Worm (Caenorhabditis elegans): ENCODE results near the gene paqr-2.

The paqr-2 gene

DNA sequence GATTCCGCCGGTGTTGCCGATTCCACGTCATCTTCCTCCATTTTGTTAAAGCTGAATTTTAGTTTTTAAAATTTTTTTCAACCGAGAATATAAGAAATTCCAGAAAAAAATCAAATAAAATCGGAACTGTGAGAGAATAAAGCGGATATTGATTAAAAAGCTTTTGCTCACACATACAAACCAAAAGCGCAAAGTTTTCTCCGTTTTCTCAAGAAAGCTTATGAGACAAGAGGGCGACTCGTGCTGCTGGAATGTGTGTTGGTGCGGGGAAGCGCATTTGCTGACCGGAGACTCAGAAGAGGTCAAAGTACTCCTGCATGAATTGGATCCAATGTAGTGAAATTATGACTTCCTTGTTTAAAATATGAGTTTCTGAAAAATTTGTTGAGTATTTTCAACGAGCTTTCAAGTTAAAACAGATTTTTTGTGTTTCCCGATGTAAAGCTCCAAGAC, at the start of gene paqr-2:
Gene paqr-2 (minus strand): TSS at position 51 of the 453 bp plus-strand sequence.
- TF ChIP-seq snpc-4 (tag; optimal IDR thresholded peaks at IDR 0.05), result no peak
- no peak for TF ChIP-seq ceh-16 (tag; optimal IDR thresholded peaks at IDR 0.05)
- no peak for TF ChIP-seq ztf-1 (GFP tag; conservative IDR thresholded peaks at IDR 0.05)
- TF ChIP-seq R02D3.7 (tag; optimal IDR thresholded peaks at IDR 0.05), result no peak
- peak; percentile 64 for TF ChIP-seq C34F6.9 (tag; optimal IDR thresholded peaks at IDR 0.05)
- TF ChIP-seq nhr-25 (tag; optimal IDR thresholded peaks at IDR 0.05), result no peak
- peak; percentile 30 for TF ChIP-seq ama-1 (optimal IDR thresholded peaks at IDR 0.05)
- no peak for TF ChIP-seq sma-9 (GFP tag; optimal IDR thresholded peaks at IDR 0.05)
- no peak for TF ChIP-seq sma-9 (tag; optimal IDR thresholded peaks at IDR 0.05)
- TF ChIP-seq fos-1 (tag; optimal IDR thresholded peaks at IDR 0.05), result peak; percentile 15
- TF ChIP-seq lsy-2 (tag; optimal IDR thresholded peaks at IDR 0.05), result peak in 1 of 2 experiments; percentile 49
- peak; percentile 1 for TF ChIP-seq lin-11 (tag; optimal IDR thresholded peaks at IDR 0.05)
- TF ChIP-seq nhr-129 (tag; optimal IDR thresholded peaks at IDR 0.05), result peak; percentile 48
- TF ChIP-seq ztf-11 (tag; optimal IDR thresholded peaks at IDR 0.05), result no peak
- peak; percentile 35 for TF ChIP-seq unc-55 (GFP tag; optimal IDR thresholded peaks at IDR 0.05)
- TF ChIP-seq skn-1 (tag; optimal IDR thresholded peaks at IDR 0.05), result no peak
- TF ChIP-seq unc-39 (tag; optimal IDR thresholded peaks at IDR 0.05), result no peak

DNA sequence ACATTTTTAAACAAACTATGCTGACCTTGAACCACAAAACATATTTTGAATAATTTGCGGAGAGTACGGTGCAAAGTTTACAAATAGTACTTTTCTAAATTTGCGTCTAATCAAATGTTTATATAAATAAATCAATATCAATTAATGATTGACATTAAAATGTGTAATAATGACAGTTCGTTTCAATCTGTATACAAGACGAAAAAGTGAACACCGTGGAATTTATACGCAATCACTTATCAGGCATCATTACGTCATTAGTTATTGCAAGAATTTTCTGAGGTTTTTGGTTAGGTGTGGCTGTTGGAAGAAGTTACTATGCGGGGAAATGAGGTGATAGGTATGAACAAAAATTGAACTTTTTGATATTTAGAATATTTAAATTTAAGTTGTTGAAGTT, 47.4 kb upstream of the paqr-2 start:
- TF ChIP-seq aly-2 (tag; optimal IDR thresholded peaks at IDR 0.05), result no peak
- no peak for TF ChIP-seq mdl-1 (tag; optimal IDR thresholded peaks at IDR 0.05)

DNA sequence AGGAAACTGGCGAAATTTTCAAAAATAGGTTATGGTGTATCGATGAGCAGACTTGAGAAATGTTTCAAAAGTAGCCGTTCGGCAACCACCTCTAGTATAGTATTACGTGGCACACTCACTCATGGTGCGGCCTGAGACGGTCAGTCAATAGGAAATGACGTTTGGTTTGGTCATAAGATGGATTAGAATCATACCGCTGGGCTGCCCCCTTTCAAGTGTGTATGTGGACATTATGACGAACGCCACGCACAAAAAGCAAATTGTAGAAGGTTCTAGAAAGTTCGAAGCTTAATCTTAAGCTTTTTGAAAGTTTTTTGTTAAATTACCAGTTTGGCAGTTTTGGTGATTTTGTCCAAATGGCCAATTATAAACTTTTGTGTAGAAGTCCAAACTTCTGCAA, 44.6 kb upstream of the paqr-2 start:
- no peak for TF ChIP-seq fos-1 (tag; optimal IDR thresholded peaks at IDR 0.05)
- no peak for TF ChIP-seq nhr-6 (tag; optimal IDR thresholded peaks at IDR 0.05)
- TF ChIP-seq nhr-77 (tag; optimal IDR thresholded peaks at IDR 0.05), result no peak
- TF ChIP-seq elt-3 (tag; optimal IDR thresholded peaks at IDR 0.05), result no peak
- TF ChIP-seq nhr-12 (tag; optimal IDR thresholded peaks at IDR 0.05), result no peak
- TF ChIP-seq lin-13 (GFP tag; optimal IDR thresholded peaks at IDR 0.05), result no peak
- TF ChIP-seq nhr-23 (tag; optimal IDR thresholded peaks at IDR 0.05), result no peak
- no peak for TF ChIP-seq C34F6.9 (tag; optimal IDR thresholded peaks at IDR 0.05)
- no peak for TF ChIP-seq nhr-25 (tag; optimal IDR thresholded peaks at IDR 0.05)
- no peak for TF ChIP-seq unc-39 (tag; optimal IDR thresholded peaks at IDR 0.05)
- no peak for TF ChIP-seq dmd-4 (tag; optimal IDR thresholded peaks at IDR 0.05)
- no peak for TF ChIP-seq nhr-10 (tag; optimal IDR thresholded peaks at IDR 0.05)
- no peak for TF ChIP-seq sma-9 (GFP tag; optimal IDR thresholded peaks at IDR 0.05)
- no peak for TF ChIP-seq sma-9 (tag; optimal IDR thresholded peaks at IDR 0.05)
- no peak for TF ChIP-seq sma-3 (GFP tag; optimal IDR thresholded peaks at IDR 0.05)
- no peak for TF ChIP-seq snpc-4 (tag; optimal IDR thresholded peaks at IDR 0.05)

DNA sequence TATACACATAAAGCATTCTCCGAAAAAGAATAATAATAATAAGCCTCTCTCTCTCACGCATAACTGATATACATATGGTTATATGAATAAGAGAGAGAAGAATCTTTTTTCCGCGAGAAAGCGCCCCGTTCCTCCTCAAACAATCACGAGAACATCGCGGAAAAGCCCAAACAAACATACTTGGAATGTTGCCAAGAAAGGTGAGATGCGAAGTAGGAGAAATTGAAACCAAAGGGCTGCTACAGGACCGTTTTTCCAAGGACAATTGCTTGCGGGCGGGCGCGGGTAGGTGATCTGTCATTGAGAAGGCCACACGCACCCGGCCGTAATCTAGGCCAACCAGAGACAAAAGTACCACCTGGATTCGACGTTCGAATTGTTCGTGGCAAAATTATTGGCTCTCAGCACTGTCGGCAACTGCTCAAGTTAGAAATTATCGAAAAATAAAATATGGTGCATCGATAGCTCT, 44.0 kb upstream of the paqr-2 start, which contains the start of gene dnj-24:
Gene dnj-24 (minus strand): TSS at position 419 of the 469 bp plus-strand sequence.
- TF ChIP-seq lin-39 (tag; optimal IDR thresholded peaks at IDR 0.05), result no peak
- TF ChIP-seq sma-3 (GFP tag; optimal IDR thresholded peaks at IDR 0.05), result peak; percentile 4
- no peak for TF ChIP-seq mbf-1 (tag; optimal IDR thresholded peaks at IDR 0.05)
- TF ChIP-seq ceh-16 (tag; optimal IDR thresholded peaks at IDR 0.05), result peak; percentile 1
- TF ChIP-seq mdl-1 (tag; optimal IDR thresholded peaks at IDR 0.05), result no peak
- TF ChIP-seq unc-39 (tag; optimal IDR thresholded peaks at IDR 0.05), result no peak

DNA sequence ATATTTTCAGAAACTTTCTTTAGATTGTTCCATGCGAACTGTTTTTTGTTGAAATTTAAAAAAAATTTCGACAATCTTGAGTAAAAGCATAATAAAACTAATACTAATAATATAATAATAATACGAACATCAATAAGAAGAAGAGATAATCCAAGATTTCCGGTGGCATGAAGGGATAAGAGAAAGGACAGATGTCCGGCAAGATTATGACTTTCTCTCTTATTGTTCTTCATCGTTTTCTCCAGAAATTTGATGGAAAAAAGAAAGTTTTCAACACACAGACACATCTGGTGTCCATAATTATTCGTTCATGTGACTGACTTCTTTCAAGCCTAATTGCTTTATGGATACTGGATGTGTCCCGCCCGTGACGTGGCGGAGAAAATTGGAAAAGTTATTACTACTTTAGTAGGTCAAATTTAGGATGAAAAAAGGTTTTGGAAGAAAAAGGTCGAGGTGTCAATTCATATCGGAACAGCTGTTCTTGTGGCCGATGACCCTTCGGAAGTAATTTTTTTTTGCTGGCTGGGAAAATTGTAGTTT, 42.9 kb upstream of the paqr-2 start:
- peak; percentile 34 for TF ChIP-seq blmp-1 (tag; optimal IDR thresholded peaks at IDR 0.05; ENCODE audit: insufficient read depth)
- TF ChIP-seq sma-3 (GFP tag; optimal IDR thresholded peaks at IDR 0.05), result no peak

DNA sequence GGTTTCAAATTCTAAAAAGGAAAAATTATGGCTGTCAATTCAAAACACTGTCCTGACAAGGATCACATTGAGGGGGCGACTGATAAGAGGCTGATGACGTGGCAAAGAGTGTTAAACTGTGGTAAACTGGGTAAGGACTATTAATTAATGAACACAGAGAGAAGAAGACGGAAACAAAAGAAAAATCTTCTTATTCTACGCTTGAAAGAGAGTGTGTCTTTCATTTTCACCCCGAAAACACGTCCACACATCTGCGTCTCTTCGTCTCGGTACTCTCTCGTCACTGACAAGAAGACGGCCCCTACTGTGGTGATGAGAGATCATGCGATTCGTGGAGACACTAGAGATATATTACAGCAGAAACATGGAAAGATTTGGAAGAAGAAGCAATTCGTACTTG, 41.7 kb upstream of the paqr-2 start:
- TF ChIP-seq unc-55 (GFP tag; optimal IDR thresholded peaks at IDR 0.05), result no peak
- peak; percentile 71 for TF ChIP-seq sem-4 (tag; optimal IDR thresholded peaks at IDR 0.05)
- TF ChIP-seq Y55F3AM.14 (GFP tag; optimal IDR thresholded peaks at IDR 0.05), result no peak
- no peak for TF ChIP-seq ZK546.5 (tag; optimal IDR thresholded peaks at IDR 0.05)
- TF ChIP-seq aly-2 (tag; optimal IDR thresholded peaks at IDR 0.05), result no peak
- peak; percentile 52 for TF ChIP-seq F13H6.1 (tag; optimal IDR thresholded peaks at IDR 0.05)
- TF ChIP-seq nhr-129 (tag; optimal IDR thresholded peaks at IDR 0.05), result peak; percentile 36
- TF ChIP-seq peb-1 (tag; optimal IDR thresholded peaks at IDR 0.05), result no peak
- TF ChIP-seq skn-1 (tag; optimal IDR thresholded peaks at IDR 0.05), result no peak
- TF ChIP-seq nhr-77 (tag; optimal IDR thresholded peaks at IDR 0.05), result no peak
- TF ChIP-seq nhr-25 (tag; optimal IDR thresholded peaks at IDR 0.05), result peak; percentile 7
- no peak for TF ChIP-seq mab-5 (tag; optimal IDR thresholded peaks at IDR 0.05)
- no peak for TF ChIP-seq ama-1 (optimal IDR thresholded peaks at IDR 0.05)
- no peak for TF ChIP-seq nhr-6 (tag; optimal IDR thresholded peaks at IDR 0.05)
- no peak for TF ChIP-seq ceh-16 (tag; optimal IDR thresholded peaks at IDR 0.05)
- TF ChIP-seq snpc-4 (tag; optimal IDR thresholded peaks at IDR 0.05), result no peak
- no peak for TF ChIP-seq elt-1 (tag; optimal IDR thresholded peaks at IDR 0.05)
- peak; percentile 68 for TF ChIP-seq blmp-1 (tag; optimal IDR thresholded peaks at IDR 0.05; ENCODE audit: insufficient read depth)
- no peak for TF ChIP-seq ceh-82 (tag; optimal IDR thresholded peaks at IDR 0.05)
- no peak for TF ChIP-seq nhr-23 (tag; optimal IDR thresholded peaks at IDR 0.05)
- no peak for TF ChIP-seq C34F6.9 (tag; optimal IDR thresholded peaks at IDR 0.05)
- TF ChIP-seq ztf-11 (tag; optimal IDR thresholded peaks at IDR 0.05), result no peak
- no peak for TF ChIP-seq mbf-1 (tag; optimal IDR thresholded peaks at IDR 0.05)
- no peak for TF ChIP-seq R02D3.7 (tag; optimal IDR thresholded peaks at IDR 0.05)
- TF ChIP-seq dmd-4 (tag; optimal IDR thresholded peaks at IDR 0.05), result no peak
- TF ChIP-seq nhr-237 (tag; optimal IDR thresholded peaks at IDR 0.05), result no peak
- no peak for TF ChIP-seq mdl-1 (tag; optimal IDR thresholded peaks at IDR 0.05)
- peak; percentile 9 for TF ChIP-seq fos-1 (tag; optimal IDR thresholded peaks at IDR 0.05)
